Worm (Caenorhabditis elegans) whole organism, L2 larva: ENCODE results near the gene zim-2.

ENCODE experiments used
- Y55F3AM.14 ChIP-seq: fragments of 200-800 bp; sonication (Bioruptor generic); optimal IDR thresholded peaks from 2 replicates; lab custom pipeline; 2018; ENCODE audit warnings: mild to moderate bottlenecking, missing genetic modification characterization, missing compliant biosample characterization
- aly-2 ChIP-seq: fragments of 150-350 bp; optimal IDR thresholded peaks from 2 replicates; lab custom pipeline; 2014; ENCODE audit warnings: missing biosample characterization, missing genetic modification characterization
- lin-39 ChIP-seq: fragments of 150-350 bp; optimal IDR thresholded peaks from 2 replicates; lab custom pipeline; 2014; ENCODE audit warnings: missing biosample characterization, missing genetic modification reagents, missing genetic modification characterization
- nhr-23 ChIP-seq: fragments of 150-350 bp; optimal IDR thresholded peaks from 2 replicates; lab custom pipeline; 2014; ENCODE audit warnings: missing biosample characterization, missing genetic modification reagents, missing genetic modification characterization
- skn-1 ChIP-seq: sonication (generic microtip); optimal IDR thresholded peaks from 2 replicates; lab custom pipeline; 2017; ENCODE audit warnings: missing biosample characterization, missing genetic modification characterization
- unc-62 ChIP-seq: fragments of 150-350 bp; optimal IDR thresholded peaks from 2 replicates; lab custom pipeline; 2014; ENCODE audit warnings: missing biosample characterization, missing genetic modification reagents, missing genetic modification characterization
- ztf-11 ChIP-seq: sonication (generic microtip); optimal IDR thresholded peaks from 2 replicates; lab custom pipeline; 2017; ENCODE audit warnings: missing biosample characterization, missing genetic modification characterization
- ztf-4 ChIP-seq: fragments of 150-350 bp; optimal IDR thresholded peaks from 2 replicates; lab custom pipeline; 2014; ENCODE audit warnings: missing biosample characterization, missing genetic modification characterization

ce11 chrIV:10584237-10584636 lies 29.2 kb downstream of the zim-2 start, which contains the start of gene oac-8:
- TF ChIP-seq aly-2 (tag; lab: Kevin White, UChicago) (no peak), ztf-4 (tag; lab: Kevin White, UChicago) (no peak), Y55F3AM.14 (GFP tag; lab: Kevin White, UChicago) (no peak), ztf-11 (no peak), nhr-23 (tag; lab: Kevin White, UChicago) (no peak), skn-1 (tag; lab: Kevin White, UChicago) (no peak), lin-39 (no peak), unc-62 (no peak)
